Worm (Caenorhabditis elegans): ENCODE results near the gene lbp-7.

DNA sequence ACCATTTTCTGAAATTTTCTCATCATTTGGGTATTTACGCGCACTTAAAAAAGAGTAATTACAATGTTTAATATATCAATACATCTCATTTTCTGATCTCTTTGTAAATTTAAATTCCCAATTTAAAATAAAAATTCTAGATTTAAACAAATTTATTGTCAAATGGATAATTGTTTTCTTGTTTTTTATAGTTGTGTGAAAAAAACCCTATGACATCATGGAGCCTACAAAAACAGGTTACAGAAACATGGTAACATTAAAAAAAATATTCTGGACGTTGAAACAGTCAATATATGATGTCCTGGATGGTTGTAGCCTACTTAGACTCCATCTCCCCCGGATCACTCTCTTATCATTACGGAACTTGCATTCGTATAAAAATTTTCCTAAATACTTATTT is 10.2 kb downstream of the lbp-7 start, which contains the start of gene spp-12:
- TF ChIP-seq ama-1 (optimal IDR thresholded peaks at IDR 0.05) (no peak), sea-1 (GFP tag; conservative IDR thresholded peaks at IDR 0.05) (no peak), tbx-11 (GFP tag; IDR thresholded peaks at IDR 0.05) (no peak), flt-1 (GFP tag; IDR thresholded peaks at IDR 0.05) (no peak), hmg-4 (GFP tag; optimal IDR thresholded peaks at IDR 0.05) (no peak), aly-1 (tag; optimal IDR thresholded peaks at IDR 0.05) (no peak), tbx-37 (GFP tag; conservative IDR thresholded peaks at IDR 0.05) (no peak), ceh-13 (GFP tag; optimal IDR thresholded peaks at IDR 0.05) (no peak), ets-7 (tag; optimal IDR thresholded peaks at IDR 0.05) (no peak), scrt-1 (GFP tag; IDR thresholded peaks at IDR 0.05) (no peak), F13C5.2 (tag; optimal IDR thresholded peaks at IDR 0.05) (no peak), B0310.2 (tag; optimal IDR thresholded peaks at IDR 0.05) (no peak), hnd-1 (tag; optimal IDR thresholded peaks at IDR 0.05) (no peak)

Measured in whole organism, early embryonic.